Worm (Caenorhabditis elegans) whole organism, L4 larva: ENCODE data around the gene C34B4.4.

Source experiments
- F10B5.3 ChIP-seq: sonication (generic microtip); optimal IDR thresholded peaks from 2 replicates; lab custom pipeline; 2016; ENCODE audit warnings: mild to moderate bottlenecking, missing genetic modification characterization, missing compliant biosample characterization
- F37D6.2 ChIP-seq: sonication (generic microtip); optimal IDR thresholded peaks from 2 replicates; lab custom pipeline; 2016; ENCODE audit warnings: mild to moderate bottlenecking, missing genetic modification characterization, missing compliant biosample characterization
- ZK337.2 ChIP-seq: fragments of 200-800 bp; sonication (Bioruptor generic); IDR thresholded peaks from 2 replicates; pipeline ENCODE4 v1.3.6; 2022; ENCODE audit warnings: missing genetic modification reagents, missing genetic modification characterization, missing compliant biosample characterization
- aly-2 ChIP-seq: sonication (generic microtip); optimal IDR thresholded peaks from 2 replicates; lab custom pipeline; 2018; ENCODE audit warnings: missing biosample characterization, missing genetic modification characterization
- ama-1 ChIP-seq: fragments of 150-350 bp; optimal IDR thresholded peaks from 2 replicates; lab custom pipeline; 2014; ENCODE audit warnings: inconsistent platforms, mixed read lengths
- arid-1 ChIP-seq: fragments of 200-800 bp; sonication (Bioruptor generic); conservative IDR thresholded peaks from 2 replicates; pipeline ENCODE4 v1.3.6; 2022; ENCODE audit warnings: missing genetic modification reagents, missing genetic modification characterization, missing compliant biosample characterization
- ceh-20 ChIP-seq: fragments of 200-800 bp; sonication (Bioruptor generic); IDR thresholded peaks from 2 replicates; pipeline ENCODE4 v1.3.6; 2022; ENCODE audit warnings: missing genetic modification reagents, missing genetic modification characterization, missing compliant biosample characterization
- ceh-28 ChIP-seq: fragments of 150-350 bp; optimal IDR thresholded peaks from 2 replicates; lab custom pipeline; 2014; ENCODE audit warnings: missing biosample characterization, missing genetic modification reagents, missing genetic modification characterization
- ctbp-1 ChIP-seq: fragments of 200-800 bp; sonication (Bioruptor generic); IDR thresholded peaks from 2 replicates; pipeline ENCODE4 v1.3.6; 2022; ENCODE audit warnings: missing genetic modification reagents, missing genetic modification characterization, missing compliant biosample characterization
- daf-16 ChIP-seq, 3 experiments: sonication (generic microtip); optimal IDR thresholded peaks; 2 replicates each; lab custom pipeline; 2016 to 2017; ENCODE audit warnings: missing genetic modification characterization in 3 of 3, missing genetic modification reagents in 3 of 3, mild to moderate bottlenecking in 2 of 3, missing compliant biosample characterization in 2 of 3, missing biosample characterization in 1 of 3, moderate library complexity in 1 of 3
- dmd-6 ChIP-seq: fragments of 200-800 bp; sonication (Bioruptor generic); IDR thresholded peaks from 2 replicates; pipeline ENCODE4 v1.3.6; 2022; ENCODE audit warnings: missing genetic modification reagents, missing genetic modification characterization, missing compliant biosample characterization
- dmd-8 ChIP-seq: fragments of 200-800 bp; sonication (Bioruptor generic); IDR thresholded peaks from 2 replicates; pipeline ENCODE4 v1.3.6; 2022; ENCODE audit warnings: missing genetic modification characterization, missing compliant biosample characterization
- dpl-1 ChIP-seq: fragments of 150-350 bp; optimal IDR thresholded peaks from 2 replicates; lab custom pipeline; 2014; ENCODE audit warnings: missing biosample characterization, missing genetic modification reagents, missing genetic modification characterization
- duxl-1 ChIP-seq: sonication (generic microtip); optimal IDR thresholded peaks from 2 replicates; lab custom pipeline; 2016; ENCODE audit warnings: mild to moderate bottlenecking, missing genetic modification characterization, moderate library complexity, missing compliant biosample characterization; ENCODE audit not compliant: poor library complexity
- dve-1 ChIP-seq: sonication (generic microtip); optimal IDR thresholded peaks from 2 replicates; lab custom pipeline; 2017; ENCODE audit warnings: antibody characterized with exemption, mild to moderate bottlenecking, missing genetic modification characterization, missing compliant biosample characterization; ENCODE audit not compliant: insufficient read depth
- egl-27 ChIP-seq: sonication (generic microtip); optimal IDR thresholded peaks from 3 replicates; lab custom pipeline; 2017; ENCODE audit warnings: missing biosample characterization, missing genetic modification reagents, missing genetic modification characterization
- fkh-10 ChIP-seq: fragments of 150-350 bp; optimal IDR thresholded peaks from 2 replicates; lab custom pipeline; 2014; ENCODE audit warnings: missing biosample characterization, missing genetic modification reagents, missing genetic modification characterization
- hif-1 ChIP-seq, 2 experiments: sonication (generic microtip); optimal IDR thresholded peaks; 2 replicates each; lab custom pipeline; 2016 to 2017; ENCODE audit warnings: missing compliant biosample characterization in 2 of 2, missing genetic modification characterization in 2 of 2, missing genetic modification reagents in 2 of 2, missing genotype in 2 of 2, mild to moderate bottlenecking in 1 of 2
- hlh-30 ChIP-seq: sonication (generic microtip); optimal IDR thresholded peaks from 2 replicates; lab custom pipeline; 2017; ENCODE audit warnings: antibody characterized with exemption, mild to moderate bottlenecking, missing genetic modification characterization, missing compliant biosample characterization; ENCODE audit not compliant: insufficient read depth
- hmg-1.1 ChIP-seq: fragments of 200-800 bp; sonication (Bioruptor generic); IDR thresholded peaks from 2 replicates; pipeline ENCODE4 v1.3.6; 2022; ENCODE audit warnings: missing genetic modification reagents, missing genetic modification characterization, missing compliant biosample characterization
- lin-13 ChIP-seq: fragments of 150-350 bp; optimal IDR thresholded peaks from 2 replicates; lab custom pipeline; 2014; ENCODE audit warnings: missing biosample characterization, missing genetic modification reagents, missing genetic modification characterization
- lin-38 ChIP-seq: fragments of 200-800 bp; sonication (Bioruptor generic); IDR thresholded peaks from 2 replicates; pipeline ENCODE4 v1.3.6; 2022; ENCODE audit warnings: missing genetic modification reagents, missing genetic modification characterization, missing compliant biosample characterization
- lir-3 ChIP-seq: sonication (generic microtip); optimal IDR thresholded peaks from 2 replicates; lab custom pipeline; 2016; ENCODE audit warnings: mild to moderate bottlenecking, missing genetic modification characterization, missing compliant biosample characterization
- madf-5 ChIP-seq, 2 experiments: fragments of 200-800 bp; sonication (Bioruptor generic); IDR thresholded peaks; 2 replicates each; pipeline ENCODE4 v1.3.6; 2022; ENCODE audit warnings: missing compliant biosample characterization in 2 of 2, missing genetic modification characterization in 2 of 2
- madf-9 ChIP-seq: fragments of 200-800 bp; sonication (Bioruptor generic); conservative IDR thresholded peaks from 2 replicates; pipeline ENCODE4 v1.3.6; 2022; ENCODE audit warnings: missing genetic modification reagents, missing genetic modification characterization, missing compliant biosample characterization
- mdl-1 ChIP-seq, 2 experiments: fragments of 150-350 bp in 1 of 2; sonication (generic microtip) in 1 of 2; optimal IDR thresholded peaks; 2 replicates each; lab custom pipeline; 2014 to 2017; ENCODE audit warnings: missing biosample characterization in 2 of 2, missing genetic modification characterization in 2 of 2
- mdt-29 ChIP-seq: fragments of 200-800 bp; sonication (Bioruptor generic); IDR thresholded peaks from 2 replicates; pipeline ENCODE4 v1.3.6; 2022; ENCODE audit warnings: missing genetic modification reagents, missing genetic modification characterization, missing compliant biosample characterization
- mes-2 ChIP-seq: sonication (generic microtip); optimal IDR thresholded peaks from 2 replicates; lab custom pipeline; 2016; ENCODE audit warnings: missing genotype, mild to moderate bottlenecking, missing genetic modification characterization, missing compliant biosample characterization; ENCODE audit not compliant: poor library complexity, severe bottlenecking
- mxl-2 ChIP-seq: fragments of 200-800 bp; sonication (Bioruptor generic); conservative IDR thresholded peaks from 2 replicates; pipeline ENCODE4 v1.3.6; 2022; ENCODE audit warnings: missing genetic modification reagents, missing genetic modification characterization, missing compliant biosample characterization
- mxl-3 ChIP-seq: fragments of 200-800 bp; sonication (Bioruptor generic); optimal IDR thresholded peaks from 2 replicates; lab custom pipeline; 2018; ENCODE audit warnings: mild to moderate bottlenecking, missing genetic modification characterization, missing compliant biosample characterization
- nhr-10 ChIP-seq: fragments of 150-350 bp; optimal IDR thresholded peaks from 2 replicates; lab custom pipeline; 2014; ENCODE audit warnings: missing biosample characterization, missing genetic modification characterization
- nhr-11 ChIP-seq: fragments of 150-350 bp; optimal IDR thresholded peaks from 2 replicates; lab custom pipeline; 2014; ENCODE audit warnings: missing biosample characterization, missing genetic modification characterization
- nhr-111 ChIP-seq: fragments of 200-800 bp; sonication (Bioruptor generic); optimal IDR thresholded peaks from 2 replicates; lab custom pipeline; 2018; ENCODE audit warnings: mild to moderate bottlenecking, missing genetic modification characterization, missing compliant biosample characterization
- nhr-25 ChIP-seq: sonication (generic microtip); optimal IDR thresholded peaks from 2 replicates; lab custom pipeline; 2017; ENCODE audit warnings: missing genetic modification characterization, mild to moderate bottlenecking, missing compliant biosample characterization, antibody characterized with exemption, moderate library complexity, borderline replicate concordance; ENCODE audit not compliant: insufficient read depth
- nhr-28 ChIP-seq: fragments of 150-350 bp; optimal IDR thresholded peaks from 2 replicates; lab custom pipeline; 2014; ENCODE audit warnings: missing biosample characterization, missing genetic modification characterization
- nhr-6 ChIP-seq: fragments of 150-350 bp; optimal IDR thresholded peaks from 2 replicates; lab custom pipeline; 2014; ENCODE audit warnings: missing biosample characterization, missing genetic modification characterization
- nhr-76 ChIP-seq: fragments of 150-350 bp; optimal IDR thresholded peaks from 2 replicates; lab custom pipeline; 2014; ENCODE audit warnings: missing biosample characterization, missing genetic modification characterization
- nhr-77 ChIP-seq: fragments of 150-350 bp; optimal IDR thresholded peaks from 2 replicates; lab custom pipeline; 2014; ENCODE audit warnings: missing biosample characterization, missing genetic modification characterization
- pha-4 ChIP-seq, 2 experiments: fragments of 150-350 bp in 1 of 2; fragments of 200-800 bp in 1 of 2; sonication (Bioruptor generic) in 1 of 2; IDR thresholded peaks in 1 of 2; optimal IDR thresholded peaks in 1 of 2; 2 replicates each; pipeline versions ENCODE4 v1.3.6 to Lab custom; 2014 to 2022; ENCODE audit warnings: missing genetic modification characterization in 2 of 2, missing genetic modification reagents in 2 of 2, missing biosample characterization in 1 of 2, missing compliant biosample characterization in 1 of 2
- pqm-1 ChIP-seq: sonication (generic microtip); optimal IDR thresholded peaks from 2 replicates; lab custom pipeline; 2017; ENCODE audit warnings: missing biosample characterization, missing genetic modification characterization
- skn-1 ChIP-seq: fragments of 150-350 bp; optimal IDR thresholded peaks from 2 replicates; lab custom pipeline; 2014; ENCODE audit warnings: missing biosample characterization, missing genetic modification characterization
- spr-1 ChIP-seq: sonication (generic microtip); optimal IDR thresholded peaks from 2 replicates; lab custom pipeline; 2016; ENCODE audit warnings: mild to moderate bottlenecking, missing genetic modification characterization, missing compliant biosample characterization
- tra-1 ChIP-seq: fragments of 200-800 bp; sonication (Bioruptor generic); IDR thresholded peaks from 2 replicates; pipeline ENCODE4 v1.3.6; 2022; ENCODE audit warnings: missing genetic modification reagents, missing genetic modification characterization, missing compliant biosample characterization
- vab-7 ChIP-seq: fragments of 200-800 bp; sonication (Bioruptor generic); IDR thresholded peaks from 2 replicates; pipeline ENCODE4 v1.3.6; 2022; ENCODE audit warnings: missing genetic modification reagents, missing genetic modification characterization, missing compliant biosample characterization
- zip-11 ChIP-seq: fragments of 200-800 bp; sonication (Bioruptor generic); IDR thresholded peaks from 2 replicates; pipeline ENCODE4 v1.3.6; 2022; ENCODE audit warnings: missing genetic modification characterization, missing compliant biosample characterization
- ztf-7 ChIP-seq: fragments of 150-350 bp; optimal IDR thresholded peaks from 2 replicates; lab custom pipeline; 2014; ENCODE audit warnings: missing biosample characterization, missing genetic modification characterization

The C34B4.4 gene

DNA sequence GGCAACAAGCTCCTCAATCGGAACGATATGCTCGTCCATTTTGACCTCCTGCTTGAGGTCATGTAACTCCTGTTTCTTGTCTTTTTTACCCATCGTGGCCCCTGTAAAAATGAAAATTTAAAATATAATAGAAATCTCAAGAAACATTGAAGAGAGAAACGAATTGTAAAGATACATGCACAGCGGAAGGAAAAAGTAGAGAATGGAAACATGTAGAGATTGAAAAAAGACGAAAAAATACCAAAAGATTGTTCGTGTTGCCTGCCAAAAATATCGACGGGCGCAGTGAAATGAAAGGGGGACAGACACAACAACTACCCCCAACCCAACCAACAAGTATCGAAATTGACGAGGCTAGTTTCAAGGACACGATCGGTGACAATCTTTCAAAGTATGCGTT lies 39.7 kb downstream of the C34B4.4 start, which contains the start of gene eat-6:
Gene eat-6, minus strand, starts transcription at position 101 of the 400 bp plus-strand sequence.
- TF ChIP-seq lir-3 = no peak
- TF ChIP-seq nhr-25 (tag; lab: Kevin White, UChicago) = peak; percentile 17
- TF ChIP-seq egl-27 (tag; lab: Kevin White, UChicago) = no peak
- TF ChIP-seq nhr-28 (tag; lab: Kevin White, UChicago) = no peak
- TF ChIP-seq F10B5.3 (tag; lab: Kevin White, UChicago) = no peak
- TF ChIP-seq, all 104 proteins: peak for 1

DNA sequence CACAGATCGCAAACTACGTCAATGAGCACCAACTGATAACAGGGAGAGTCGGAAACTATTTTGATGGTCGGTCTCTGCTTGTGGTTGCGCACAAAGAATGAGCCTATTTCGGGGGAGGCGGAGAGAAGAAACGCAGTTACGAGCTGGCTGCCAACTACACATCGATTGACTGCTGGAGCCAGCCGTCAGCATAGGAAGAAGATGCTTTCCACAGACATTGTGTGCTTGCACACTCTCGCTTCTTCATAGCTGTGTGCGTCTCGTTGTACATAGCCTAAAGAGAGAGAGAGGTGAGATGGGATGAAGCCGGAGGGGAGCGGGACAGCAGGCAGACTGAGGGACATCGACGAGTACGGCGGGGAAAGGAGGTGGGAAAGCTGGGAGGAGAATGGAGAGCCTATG lies 40.2 kb downstream of the C34B4.4 start:
- TF ChIP-seq daf-16 (GFP tag; optimal IDR thresholded peaks at IDR 0.05; lab: Kevin White, UChicago) = peak in 1 of 2 experiments; percentile 37
- peak; percentile 55 for TF ChIP-seq daf-16 (tag; optimal IDR thresholded peaks at IDR 0.05; lab: Kevin White, UChicago)
- TF ChIP-seq spr-1 (tag; lab: Kevin White, UChicago) = no peak
- no peak; the same call in 1 of the 2 replicates for TF ChIP-seq pha-4 (GFP tag; IDR thresholded peaks at IDR 0.05; lab: Robert Waterston, UW)
- TF ChIP-seq pha-4 (tag; optimal IDR thresholded peaks at IDR 0.05; lab: Kevin White, UChicago) = no peak
- peak; percentile 70 for TF ChIP-seq lin-13 (GFP tag; lab: Kevin White, UChicago)
- peak; percentile 15 for TF ChIP-seq dpl-1 (GFP tag; lab: Kevin White, UChicago)
- 0 out of 2 replicates have a peak, but pooled peaks have one; percentile 20 for TF ChIP-seq ZK337.2 (GFP tag; lab: Robert Waterston, UW)
- TF ChIP-seq dmd-6 (GFP tag; lab: Robert Waterston, UW) = peak; percentile 91
- no peak for TF ChIP-seq zip-11 (GFP tag; lab: Robert Waterston, UW)
- TF ChIP-seq pqm-1 (tag; lab: Kevin White, UChicago) = peak; percentile 52
- TF ChIP-seq mxl-3 (GFP tag; lab: Kevin White, UChicago) = peak; percentile 35
- TF ChIP-seq ztf-7 (tag; lab: Kevin White, UChicago) = no peak
- TF ChIP-seq nhr-10 (tag; lab: Kevin White, UChicago) = peak; percentile 4
- peak; percentile 63 for TF ChIP-seq nhr-11 (tag; lab: Kevin White, UChicago)
- TF ChIP-seq F37D6.2 (tag; lab: Kevin White, UChicago) = peak; percentile 36
- TF ChIP-seq madf-5 (GFP tag; IDR thresholded peaks at IDR 0.05; lab: Robert Waterston, UW) = 0 out of 4 replicates have a peak, but pooled peaks of 1 of the 2 experiments have one; percentile 23
- peak; percentile 58; the same call in 1 of the 2 replicates for TF ChIP-seq arid-1 (GFP tag; lab: Robert Waterston, UW)
- peak; percentile 52 for TF ChIP-seq mes-2 (tag; lab: Kevin White, UChicago)
- peak in 1 of 2 experiments; percentile 30 for TF ChIP-seq hif-1 (tag; optimal IDR thresholded peaks at IDR 0.05; lab: Kevin White, UChicago)
- TF ChIP-seq mdt-29 (GFP tag; lab: Robert Waterston, UW) = peak; percentile 49; the same call in 1 of the 2 replicates
- TF ChIP-seq lin-38 (GFP tag; lab: Robert Waterston, UW) = peak; percentile 28; the same call in 1 of the 2 replicates
- peak; percentile 66 for TF ChIP-seq nhr-6
- TF ChIP-seq nhr-111 (GFP tag; lab: Kevin White, UChicago) = no peak
- TF ChIP-seq dmd-8 (GFP tag; lab: Robert Waterston, UW) = peak; percentile 74; the same call in 1 of the 2 replicates
- TF ChIP-seq skn-1 (tag; lab: Kevin White, UChicago) = no peak
- peak; percentile 51 for TF ChIP-seq nhr-28 (tag; lab: Kevin White, UChicago)
- TF ChIP-seq ctbp-1 = peak; percentile 66; the same call in 1 of the 2 replicates
- TF ChIP-seq aly-2 (tag; lab: Kevin White, UChicago) = no peak
- TF ChIP-seq ceh-28 = peak; percentile 40
- TF ChIP-seq dve-1 (tag; lab: Kevin White, UChicago) = peak; percentile 64
- no peak for TF ChIP-seq madf-9 (GFP tag; lab: Robert Waterston, UW)
- TF ChIP-seq nhr-76 (tag; lab: Kevin White, UChicago) = no peak
- TF ChIP-seq nhr-77 (tag; lab: Kevin White, UChicago) = peak; percentile 50
- TF ChIP-seq mdl-1 (tag; optimal IDR thresholded peaks at IDR 0.05; lab: Kevin White, UChicago) = peak in 1 of 2 experiments; percentile 57
- TF ChIP-seq ceh-20 (GFP tag; lab: Robert Waterston, UW) = no peak
- TF ChIP-seq mxl-2 = 0 out of 2 replicates have a peak, but pooled peaks have one; percentile 16
- peak; percentile 64 for TF ChIP-seq fkh-10
- peak; percentile 86 for TF ChIP-seq hmg-1.1 (GFP tag; lab: Robert Waterston, UW)
- no peak for TF ChIP-seq ama-1 (lab: Kevin White, UChicago)
- TF ChIP-seq vab-7 = no peak
- TF ChIP-seq tra-1 = peak; percentile 32; the same call in 1 of the 2 replicates
- TF ChIP-seq duxl-1 (tag; lab: Kevin White, UChicago) = peak; percentile 42
- TF ChIP-seq hlh-30 (tag; lab: Kevin White, UChicago) = peak; percentile 51
